Worm (Caenorhabditis elegans) whole organism, L4/young adult: ENCODE data around the gene W10G11.19.

Source experiments
- W03F9.2 ChIP-seq: fragments of 150-350 bp; optimal IDR thresholded peaks from 2 replicates; lab custom pipeline; 2014; ENCODE audit warnings: missing biosample characterization, missing genetic modification characterization
- dao-5 ChIP-seq: sonication (generic microtip); optimal IDR thresholded peaks from 2 replicates; lab custom pipeline; 2016; ENCODE audit warnings: missing genotype, missing genetic modification characterization, moderate library complexity, missing compliant biosample characterization
- him-1 ChIP-seq: sonication (generic microtip); optimal IDR thresholded peaks from 2 replicates; lab custom pipeline; 2016; ENCODE audit warnings: missing genotype, missing genetic modification reagents, missing genetic modification characterization, missing compliant biosample characterization

W10G11.19 gene

ce11 chrII:3527460-3527859 lies 23.0 kb upstream of the W10G11.19 start:
- TF ChIP-seq him-1 (tag; lab: Kevin White, UChicago) (no peak), W03F9.2 (tag; lab: Kevin White, UChicago) (no peak), dao-5 (tag; lab: Kevin White, UChicago) (no peak)

DNA sequence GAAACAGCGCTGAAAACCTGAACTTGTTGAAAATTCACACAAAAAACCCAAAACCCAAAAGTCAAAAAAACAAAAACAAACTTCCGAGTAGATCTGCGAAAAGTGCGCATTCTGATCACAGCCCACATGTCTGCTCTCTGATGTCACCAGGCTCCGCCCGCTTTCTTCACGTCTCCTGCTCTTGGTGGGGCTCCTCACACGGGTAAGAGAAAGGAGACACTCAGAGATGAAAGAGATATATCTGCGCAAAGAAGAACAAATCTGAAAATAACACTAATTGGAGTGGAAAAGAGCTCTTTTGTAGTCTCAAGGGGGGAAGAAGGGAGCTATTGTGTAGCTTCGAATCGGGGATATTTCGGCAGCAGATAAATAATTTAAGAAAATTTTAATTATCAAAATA lies 22.2 kb upstream of the W10G11.19 start, which contains the start of gene ncs-6:
TSS of gene ncs-6 (minus strand) at position 261 of the 400 bp plus-strand sequence.
- TF ChIP-seq W03F9.2 (tag; lab: Kevin White, UChicago) (no peak), dao-5 (tag; lab: Kevin White, UChicago) (no peak), him-1 (tag; lab: Kevin White, UChicago) (no peak)

- TF ChIP-seq dao-5 (tag; lab: Kevin White, UChicago): no peak
- TF ChIP-seq W03F9.2 (tag; lab: Kevin White, UChicago): no peak
- TF ChIP-seq him-1 (tag; lab: Kevin White, UChicago): no peak
Measured at ce11 chrII:3540151-3540550, 10.3 kb upstream of the W10G11.19 start.

DNA sequence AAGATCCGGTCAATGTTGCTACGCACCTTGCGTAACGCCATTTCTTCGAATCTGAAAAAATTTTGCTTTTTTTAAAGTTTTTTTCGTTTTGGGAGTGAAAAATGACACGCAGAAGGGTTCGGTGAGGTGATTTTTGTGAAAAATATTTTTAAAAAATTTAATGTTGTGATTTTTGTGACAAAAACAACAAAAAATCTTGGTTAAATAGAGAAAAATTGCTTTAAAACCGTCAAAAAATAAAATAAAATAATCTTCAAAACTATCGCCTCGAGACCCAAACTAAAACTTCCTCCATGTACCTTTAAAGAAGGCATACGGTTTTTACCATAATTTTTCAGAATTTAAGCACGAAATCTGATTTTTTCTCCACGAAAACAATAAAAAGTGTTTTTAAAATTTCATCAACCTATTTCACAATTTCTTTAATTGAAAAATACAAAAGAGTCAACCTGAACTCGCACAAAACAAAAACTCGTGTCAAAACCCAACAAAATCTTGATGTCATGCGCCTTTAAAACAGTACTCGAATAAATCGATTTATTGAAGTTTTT lies 4.0 kb upstream of the W10G11.19 start, which contains the start of gene apd-3:
TSS of gene apd-3 (minus strand) at position 51 of the 551 bp plus-strand sequence.
- TF ChIP-seq him-1 (tag; lab: Kevin White, UChicago) (no peak), dao-5 (tag; lab: Kevin White, UChicago) (no peak), W03F9.2 (tag; lab: Kevin White, UChicago) (no peak)

DNA sequence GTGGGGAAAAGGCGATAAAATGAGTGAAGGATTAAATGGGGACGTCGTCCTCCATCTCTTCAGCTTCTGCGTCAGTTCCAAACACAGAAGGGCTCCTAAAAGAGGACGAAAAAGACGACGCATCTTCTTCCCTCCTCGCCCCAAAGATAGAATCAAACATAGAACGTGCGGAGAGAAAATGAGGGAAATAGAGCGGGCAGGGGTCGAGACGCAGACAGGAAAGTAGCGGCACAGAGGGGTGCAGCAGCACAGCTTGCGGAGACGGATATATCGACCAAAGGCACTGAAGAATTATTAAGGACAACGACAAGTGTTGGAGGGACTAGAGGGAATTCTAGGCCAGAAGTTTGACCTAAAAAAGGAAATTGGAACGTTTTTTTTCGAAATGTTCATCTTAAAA lies 3.2 kb upstream of the W10G11.19 start:
- TF ChIP-seq dao-5 (tag; lab: Kevin White, UChicago) (no peak), him-1 (tag; lab: Kevin White, UChicago) (peak; percentile 3)

DNA sequence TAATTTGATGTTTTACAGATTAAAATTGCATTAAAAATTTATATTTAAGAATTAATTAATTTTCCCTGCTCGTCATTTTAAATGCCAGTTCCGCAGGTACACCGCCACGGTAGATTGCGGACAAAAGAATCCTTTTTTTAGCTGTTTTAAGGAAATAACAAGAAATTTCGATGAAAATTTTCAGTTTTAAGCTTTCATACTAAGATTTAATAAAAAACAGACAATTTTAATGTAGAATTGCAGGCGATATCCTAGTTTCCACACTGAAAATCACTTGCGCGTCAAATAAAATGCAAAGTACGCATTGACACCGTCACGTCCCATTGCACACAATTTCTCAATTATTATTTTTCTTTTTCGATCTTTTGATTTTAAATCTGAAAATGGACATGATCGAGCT lies 3.0 kb downstream of the W10G11.19 start, which contains the start of gene dnc-3:
TSS of gene dnc-3 (plus strand) at position 272 of the 400 bp plus-strand sequence.
- no peak for TF ChIP-seq him-1 (tag; lab: Kevin White, UChicago)
- peak; percentile 41 for TF ChIP-seq W03F9.2 (tag; lab: Kevin White, UChicago)

ce11 chrII:3554673-3555072 lies 4.2 kb downstream of the W10G11.19 start:
- TF ChIP-seq dao-5 (tag; lab: Kevin White, UChicago) (no peak), W03F9.2 (tag; lab: Kevin White, UChicago) (no peak), him-1 (tag; lab: Kevin White, UChicago) (no peak)

DNA sequence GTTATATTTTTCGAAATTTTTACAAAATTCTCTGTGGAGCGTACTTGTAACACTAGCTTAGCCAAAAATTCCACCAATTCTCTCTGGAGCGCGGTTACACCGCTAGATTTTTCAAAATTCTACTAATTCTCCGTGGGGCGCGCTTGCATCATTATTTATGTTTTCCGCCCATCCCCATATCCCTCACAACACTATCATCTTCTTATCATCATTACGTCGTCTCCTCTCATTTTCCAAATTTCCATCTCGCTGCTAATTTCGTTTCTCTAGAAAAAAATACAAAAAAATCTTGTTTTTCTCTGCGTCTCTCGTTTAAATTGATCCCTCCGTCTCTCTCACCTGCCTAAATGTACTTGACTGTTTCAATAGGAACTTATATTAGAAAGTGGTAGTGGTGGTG lies 4.8 kb downstream of the W10G11.19 start:
- TF ChIP-seq him-1 (tag; lab: Kevin White, UChicago) (no peak), dao-5 (tag; lab: Kevin White, UChicago) (no peak), W03F9.2 (tag; lab: Kevin White, UChicago) (no peak)

- no peak for TF ChIP-seq dao-5 (tag; lab: Kevin White, UChicago)
- no peak for TF ChIP-seq him-1 (tag; lab: Kevin White, UChicago)
- TF ChIP-seq W03F9.2 (tag; lab: Kevin White, UChicago): no peak
Measured at ce11 chrII:3556584-3556983, 6.1 kb downstream of the W10G11.19 start.

- TF ChIP-seq dao-5 (tag; lab: Kevin White, UChicago) (no peak), him-1 (tag; lab: Kevin White, UChicago) (no peak), W03F9.2 (tag; lab: Kevin White, UChicago) (no peak)
Measured at ce11 chrII:3557417-3557816, 7.0 kb downstream of the W10G11.19 start, which contains the start of gene lgc-45. lgc-45 (plus strand) TSS chrII:3557472.

- TF ChIP-seq dao-5 (tag; lab: Kevin White, UChicago): no peak
Measured at ce11 chrII:3560592-3560991, 10.1 kb downstream of the W10G11.19 start, which contains the start of gene W10G11.1. W10G11.1 (minus strand) TSS chrII:3560692.

ce11 chrII:3561561-3561960 lies 11.1 kb downstream of the W10G11.19 start, which contains the start of gene W10G11.2:
W10G11.2 (minus strand) TSS chrII:3561661.
- TF ChIP-seq dao-5 (tag; lab: Kevin White, UChicago) (no peak), W03F9.2 (tag; lab: Kevin White, UChicago) (no peak), him-1 (tag; lab: Kevin White, UChicago) (no peak)

- no peak for TF ChIP-seq W03F9.2 (tag; lab: Kevin White, UChicago)
- no peak for TF ChIP-seq him-1 (tag; lab: Kevin White, UChicago)
- TF ChIP-seq dao-5 (tag; lab: Kevin White, UChicago): no peak
Measured at ce11 chrII:3562419-3562818, 12.0 kb downstream of the W10G11.19 start, which contains the start of gene W10G11.3. W10G11.3 (minus strand) TSS chrII:3562519.

ce11 chrII:3567066-3567465 lies 16.6 kb downstream of the W10G11.19 start:
- TF ChIP-seq dao-5 (tag; lab: Kevin White, UChicago) (no peak), him-1 (tag; lab: Kevin White, UChicago) (no peak), W03F9.2 (tag; lab: Kevin White, UChicago) (no peak)
